Fruit fly (Drosophila melanogaster) whole organism: ENCODE results near the gene ssp.

ENCODE experiments used
- CG8478 ChIP-seq: fragments of >200 bp; optimal IDR thresholded peaks from 2 replicates; lab custom pipeline; 2018; ENCODE audit warnings: inconsistent platforms
- pan ChIP-seq: fragments of >200 bp; optimal IDR thresholded peaks from 2 replicates; lab custom pipeline; 2017
- usp ChIP-seq: fragments of >200 bp; optimal IDR thresholded peaks from 2 replicates; lab custom pipeline; 2017; ENCODE audit warnings: missing biosample characterization, missing genetic modification characterization, mixed read lengths

dm6 chr3L:12138113-12138899 is 20.2 kb downstream of the ssp start, which contains the start of the genes ND-SGDH and RhoGAP68F:
- TF ChIP-seq usp (GFP tag; lab: Kevin White, UChicago), result no peak
- no peak for TF ChIP-seq CG8478 (lab: Kevin White, UChicago)
- no peak for TF ChIP-seq pan (lab: Kevin White, UChicago)
